Fruit fly (Drosophila melanogaster): ENCODE measurements around the gene CG31415.

The CG31415 gene

dm6 chr3R:9739793-9740192, 3.5 kb upstream of the CG31415 start, which contains the start of gene side-VII:
Gene side-VII (minus strand): TSS chr3R:9739979.
- no peak for TF ChIP-seq noc (tag; optimal IDR thresholded peaks at IDR 0.05)

dm6 chr3R:9740713-9741112, 2.6 kb upstream of the CG31415 start, which contains the start of gene Pnn:
Gene Pnn (plus strand): TSS chr3R:9740899.
- TF ChIP-seq noc (tag; optimal IDR thresholded peaks at IDR 0.05): no peak

- no peak for TF ChIP-seq noc (tag; optimal IDR thresholded peaks at IDR 0.05)
These were observed 678 bp downstream of the CG31415 start for dm6 chr3R:9743995-9744394.

dm6 chr3R:9745442-9745841, 2.1 kb downstream of the CG31415 start:
- TF ChIP-seq noc (tag; optimal IDR thresholded peaks at IDR 0.05): no peak

- no peak for TF ChIP-seq noc (tag; optimal IDR thresholded peaks at IDR 0.05)
These were observed 3.0 kb downstream of the CG31415 start, which contains the start of gene CG34409 for dm6 chr3R:9746267-9746666. Gene CG34409 (minus strand): TSS chr3R:9746367.

- TF ChIP-seq noc (tag; optimal IDR thresholded peaks at IDR 0.05): no peak
These were observed 4.1 kb downstream of the CG31415 start, which contains the start of gene CG12948 for dm6 chr3R:9747272-9747874. Gene CG12948 (minus strand): TSS chr3R:9747744.

dm6 chr3R:9747875-9747899, 4.4 kb downstream of the CG31415 start, which contains the start of gene PpD3:
Gene PpD3 (plus strand): TSS chr3R:9747875.
- no peak for TF ChIP-seq noc (tag; optimal IDR thresholded peaks at IDR 0.05)

- no peak for TF ChIP-seq noc (tag; optimal IDR thresholded peaks at IDR 0.05)
These were observed 4.8 kb downstream of the CG31415 start for dm6 chr3R:9747900-9748663.

- no peak for TF ChIP-seq noc (tag; optimal IDR thresholded peaks at IDR 0.05)
These were observed 11.2 kb downstream of the CG31415 start, which contains the start of gene Tti1 for dm6 chr3R:9754487-9754886. Gene Tti1 (minus strand): TSS chr3R:9754686.

- TF ChIP-seq noc (tag; optimal IDR thresholded peaks at IDR 0.05): no peak
These were observed 12.9 kb downstream of the CG31415 start, which contains the start of the genes Alg12 and Rpt3R for dm6 chr3R:9756187-9756586. Gene Alg12 (plus strand): TSS chr3R:9756491. Gene Rpt3R (minus strand): TSS chr3R:9756510.

dm6 chr3R:9759360-9760191, 16.3 kb downstream of the CG31415 start, which contains the start of gene Mpi:
Gene Mpi (plus strand): TSS chr3R:9759622.
- no peak for TF ChIP-seq noc (tag; optimal IDR thresholded peaks at IDR 0.05)

- no peak for TF ChIP-seq noc (tag; optimal IDR thresholded peaks at IDR 0.05)
These were observed 19.9 kb downstream of the CG31415 start, which contains the start of the genes Snap24 and CG8478 for dm6 chr3R:9762955-9763931. Gene Snap24 (minus strand): TSS chr3R:9763150. Gene CG8478 (plus strand): TSS chr3R:9763650.

- TF ChIP-seq noc (tag; optimal IDR thresholded peaks at IDR 0.05): peak; percentile 49
These were observed 24.6 kb downstream of the CG31415 start, which contains the start of gene Naa80 for dm6 chr3R:9767620-9768592. Gene Naa80 (plus strand): TSS chr3R:9767834.

- no peak for TF ChIP-seq noc (tag; optimal IDR thresholded peaks at IDR 0.05)
These were observed 25.6 kb downstream of the CG31415 start, which contains the start of gene MED6 for dm6 chr3R:9768884-9769283. Gene MED6 (minus strand): TSS chr3R:9768984.
